Worm (Caenorhabditis elegans) whole organism, L4 larva: ENCODE data around the gene T14E8.2.
A peak's percentile ranks its signal among the peaks of the same experiment; 100 is the strongest.

Experiments used
- F10B5.3 ChIP-seq: sonication (generic microtip); optimal IDR thresholded peaks from 2 replicates; lab custom pipeline; 2016; ENCODE audit warnings: mild to moderate bottlenecking, missing genetic modification characterization, missing compliant biosample characterization
- F26F4.8 ChIP-seq: fragments of 200-800 bp; sonication (Bioruptor generic); conservative IDR thresholded peaks from 2 replicates; pipeline ENCODE4 v1.3.6; 2022; ENCODE audit warnings: missing genetic modification characterization, missing compliant biosample characterization
- R02D3.7 ChIP-seq: fragments of 150-350 bp; sonication (generic microtip); optimal IDR thresholded peaks from 3 replicates; lab custom pipeline; 2014; ENCODE audit warnings: missing biosample characterization, missing genetic modification characterization
- T20F7.1 ChIP-seq: fragments of 200-800 bp; sonication (Bioruptor generic); optimal IDR thresholded peaks from 2 replicates; lab custom pipeline; 2018; ENCODE audit warnings: mild to moderate bottlenecking, missing genetic modification characterization, missing compliant biosample characterization
- Y105C5A.15 ChIP-seq: fragments of 200-800 bp; sonication (Bioruptor generic); IDR thresholded peaks from 2 replicates; pipeline ENCODE4 v1.3.6; 2022; ENCODE audit warnings: missing genetic modification characterization, missing compliant biosample characterization
- ZK337.2 ChIP-seq: fragments of 200-800 bp; sonication (Bioruptor generic); IDR thresholded peaks from 2 replicates; pipeline ENCODE4 v1.3.6; 2022; ENCODE audit warnings: missing genetic modification reagents, missing genetic modification characterization, missing compliant biosample characterization
- aha-1 ChIP-seq: fragments of 150-350 bp; peaks from one replicate; lab custom pipeline; 2014; ENCODE audit warnings: missing biosample characterization, missing genetic modification characterization
- aly-2 ChIP-seq: sonication (generic microtip); optimal IDR thresholded peaks from 2 replicates; lab custom pipeline; 2018; ENCODE audit warnings: missing biosample characterization, missing genetic modification characterization
- ceh-28 ChIP-seq: fragments of 150-350 bp; optimal IDR thresholded peaks from 2 replicates; lab custom pipeline; 2014; ENCODE audit warnings: missing biosample characterization, missing genetic modification reagents, missing genetic modification characterization
- ceh-44 ChIP-seq: fragments of 200-800 bp; sonication (Bioruptor generic); IDR thresholded peaks from 2 replicates; pipeline ENCODE4 v1.3.6; 2022; ENCODE audit warnings: missing genetic modification reagents, missing genetic modification characterization, missing compliant biosample characterization
- daf-16 ChIP-seq, 3 experiments: sonication (generic microtip); optimal IDR thresholded peaks; 2 replicates each; lab custom pipeline; 2016 to 2017; ENCODE audit warnings: missing genetic modification characterization in 3 of 3, missing genetic modification reagents in 3 of 3, mild to moderate bottlenecking in 2 of 3, missing compliant biosample characterization in 2 of 3, missing biosample characterization in 1 of 3, moderate library complexity in 1 of 3
- daf-19 ChIP-seq: fragments of 200-800 bp; sonication (Bioruptor generic); conservative IDR thresholded peaks from 2 replicates; pipeline ENCODE4 v1.3.6; 2022; ENCODE audit warnings: missing genetic modification characterization, missing compliant biosample characterization
- daf-8 ChIP-seq: fragments of 200-800 bp; sonication (Bioruptor generic); IDR thresholded peaks from 2 replicates; pipeline ENCODE4 v1.3.6; 2022; ENCODE audit warnings: missing genetic modification characterization, missing compliant biosample characterization
- dmd-8 ChIP-seq: fragments of 200-800 bp; sonication (Bioruptor generic); IDR thresholded peaks from 2 replicates; pipeline ENCODE4 v1.3.6; 2022; ENCODE audit warnings: missing genetic modification characterization, missing compliant biosample characterization
- dpl-1 ChIP-seq: fragments of 150-350 bp; optimal IDR thresholded peaks from 2 replicates; lab custom pipeline; 2014; ENCODE audit warnings: missing biosample characterization, missing genetic modification reagents, missing genetic modification characterization
- dve-1 ChIP-seq: sonication (generic microtip); optimal IDR thresholded peaks from 2 replicates; lab custom pipeline; 2017; ENCODE audit warnings: antibody characterized with exemption, mild to moderate bottlenecking, missing genetic modification characterization, missing compliant biosample characterization; ENCODE audit not compliant: insufficient read depth
- fkh-10 ChIP-seq: fragments of 150-350 bp; optimal IDR thresholded peaks from 2 replicates; lab custom pipeline; 2014; ENCODE audit warnings: missing biosample characterization, missing genetic modification reagents, missing genetic modification characterization
- gei-8 ChIP-seq: fragments of 200-800 bp; sonication (Bioruptor generic); optimal IDR thresholded peaks from 2 replicates; lab custom pipeline; 2018; ENCODE audit warnings: mild to moderate bottlenecking, missing genetic modification characterization, missing compliant biosample characterization
- hlh-11 ChIP-seq: fragments of 200-800 bp; sonication (Bioruptor generic); optimal IDR thresholded peaks from 2 replicates; lab custom pipeline; 2018; ENCODE audit warnings: mild to moderate bottlenecking, missing genetic modification characterization, missing compliant biosample characterization
- hlh-30 ChIP-seq: sonication (generic microtip); optimal IDR thresholded peaks from 2 replicates; lab custom pipeline; 2017; ENCODE audit warnings: antibody characterized with exemption, mild to moderate bottlenecking, missing genetic modification characterization, missing compliant biosample characterization; ENCODE audit not compliant: insufficient read depth
- hmg-1.1 ChIP-seq: fragments of 200-800 bp; sonication (Bioruptor generic); IDR thresholded peaks from 2 replicates; pipeline ENCODE4 v1.3.6; 2022; ENCODE audit warnings: missing genetic modification reagents, missing genetic modification characterization, missing compliant biosample characterization
- lin-1 ChIP-seq: fragments of 200-800 bp; sonication (Bioruptor generic); IDR thresholded peaks from 2 replicates; pipeline ENCODE4 v1.3.6; 2022; ENCODE audit warnings: missing genetic modification reagents, missing genetic modification characterization, missing compliant biosample characterization
- lin-15B ChIP-seq: fragments of 150-350 bp; sonication (generic microtip); optimal IDR thresholded peaks from 3 replicates; lab custom pipeline; 2014; ENCODE audit warnings: missing biosample characterization, missing genetic modification characterization
- lsy-2 ChIP-seq, 2 experiments: fragments of 150-350 bp in 1 of 2; sonication (generic microtip) in 1 of 2; optimal IDR thresholded peaks; 2 replicates each; lab custom pipeline; 2014 to 2017; ENCODE audit warnings: missing biosample characterization in 2 of 2, missing genetic modification characterization in 2 of 2
- mdl-1 ChIP-seq, 2 experiments: fragments of 150-350 bp in 1 of 2; sonication (generic microtip) in 1 of 2; optimal IDR thresholded peaks; 2 replicates each; lab custom pipeline; 2014 to 2017; ENCODE audit warnings: missing biosample characterization in 2 of 2, missing genetic modification characterization in 2 of 2
- mep-1 ChIP-seq: fragments of 150-350 bp; sonication (generic microtip); optimal IDR thresholded peaks from 3 replicates; lab custom pipeline; 2014; ENCODE audit warnings: missing biosample characterization, missing genetic modification characterization
- mes-2 ChIP-seq: sonication (generic microtip); optimal IDR thresholded peaks from 2 replicates; lab custom pipeline; 2016; ENCODE audit warnings: missing genotype, mild to moderate bottlenecking, missing genetic modification characterization, missing compliant biosample characterization; ENCODE audit not compliant: poor library complexity, severe bottlenecking
- mxl-2 ChIP-seq: fragments of 200-800 bp; sonication (Bioruptor generic); conservative IDR thresholded peaks from 2 replicates; pipeline ENCODE4 v1.3.6; 2022; ENCODE audit warnings: missing genetic modification reagents, missing genetic modification characterization, missing compliant biosample characterization
- nhr-102 ChIP-seq: sonication (generic microtip); optimal IDR thresholded peaks from 2 replicates; lab custom pipeline; 2016; ENCODE audit warnings: mild to moderate bottlenecking, missing genetic modification characterization, moderate library complexity, missing compliant biosample characterization
- nhr-42 ChIP-seq: fragments of 200-800 bp; sonication (Bioruptor generic); IDR thresholded peaks from 2 replicates; pipeline ENCODE4 v1.3.6; 2022; ENCODE audit warnings: missing genetic modification characterization, missing compliant biosample characterization
- pqm-1 ChIP-seq: sonication (generic microtip); optimal IDR thresholded peaks from 2 replicates; lab custom pipeline; 2017; ENCODE audit warnings: missing biosample characterization, missing genetic modification characterization
- rbr-2 ChIP-seq: sonication (generic microtip); optimal IDR thresholded peaks from 2 replicates; lab custom pipeline; 2016; ENCODE audit warnings: missing genotype, missing genetic modification characterization, missing compliant biosample characterization
- sdz-12 ChIP-seq: fragments of 200-800 bp; sonication (Bioruptor generic); optimal IDR thresholded peaks from 2 replicates; lab custom pipeline; 2018; ENCODE audit warnings: mild to moderate bottlenecking, missing genetic modification characterization, missing compliant biosample characterization
- skn-1 ChIP-seq: fragments of 150-350 bp; optimal IDR thresholded peaks from 2 replicates; lab custom pipeline; 2014; ENCODE audit warnings: missing biosample characterization, missing genetic modification characterization
- snpc-1.2 ChIP-seq: fragments of 200-800 bp; sonication (Bioruptor generic); IDR thresholded peaks from 2 replicates; pipeline ENCODE4 v1.3.6; 2022; ENCODE audit warnings: missing genetic modification reagents, missing genetic modification characterization, missing compliant biosample characterization
- snpc-4 ChIP-seq: fragments of 150-350 bp; optimal IDR thresholded peaks from 2 replicates; lab custom pipeline; 2014; ENCODE audit warnings: missing biosample characterization, missing genetic modification characterization
- tag-97 ChIP-seq: fragments of 200-800 bp; sonication (Bioruptor generic); IDR thresholded peaks from 2 replicates; pipeline ENCODE4 v1.3.6; 2022; ENCODE audit warnings: missing genetic modification characterization, missing compliant biosample characterization
- tra-1 ChIP-seq: fragments of 200-800 bp; sonication (Bioruptor generic); IDR thresholded peaks from 2 replicates; pipeline ENCODE4 v1.3.6; 2022; ENCODE audit warnings: missing genetic modification reagents, missing genetic modification characterization, missing compliant biosample characterization
- unc-130 ChIP-seq: sonication (generic microtip); optimal IDR thresholded peaks from 2 replicates; lab custom pipeline; 2016; ENCODE audit warnings: missing genetic modification reagents, missing genetic modification characterization, missing compliant biosample characterization
- unc-39 ChIP-seq: sonication (generic microtip); optimal IDR thresholded peaks from 2 replicates; lab custom pipeline; 2017; ENCODE audit warnings: missing biosample characterization, missing genetic modification characterization
- vab-7 ChIP-seq: fragments of 200-800 bp; sonication (Bioruptor generic); IDR thresholded peaks from 2 replicates; pipeline ENCODE4 v1.3.6; 2022; ENCODE audit warnings: missing genetic modification reagents, missing genetic modification characterization, missing compliant biosample characterization
- zag-1 ChIP-seq: fragments of 150-350 bp; optimal IDR thresholded peaks from 2 replicates; lab custom pipeline; 2014; ENCODE audit warnings: missing biosample characterization, missing genetic modification characterization
- zip-2 ChIP-seq: fragments of 150-350 bp; optimal IDR thresholded peaks from 2 replicates; lab custom pipeline; 2014; ENCODE audit warnings: missing biosample characterization, missing genetic modification characterization
- ztf-7 ChIP-seq: fragments of 150-350 bp; optimal IDR thresholded peaks from 2 replicates; lab custom pipeline; 2014; ENCODE audit warnings: missing biosample characterization, missing genetic modification characterization

T14E8.2 gene

DNA sequence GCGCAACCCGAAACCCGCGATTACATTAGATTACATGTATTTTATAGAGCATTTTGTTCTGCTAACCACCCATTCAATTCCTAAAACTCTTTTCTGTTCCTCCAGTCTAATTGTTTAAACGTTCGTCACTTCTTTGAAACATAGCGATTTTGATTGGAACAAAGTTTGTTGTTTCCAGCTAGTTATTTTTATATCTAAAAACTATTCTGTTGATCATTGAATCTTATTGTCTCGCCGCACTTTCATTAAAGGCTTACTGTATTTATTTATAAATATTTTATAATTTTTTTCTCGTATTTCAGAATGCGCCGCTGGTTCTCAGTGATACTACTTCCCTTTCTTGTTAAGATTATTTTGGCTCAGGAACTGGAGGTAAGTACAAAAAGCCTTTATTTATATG is at the start of gene T14E8.2:
TSS of gene T14E8.2 (plus strand) at position 301 of the 400 bp plus-strand sequence.
- TF ChIP-seq vab-7 (GFP tag; lab: Robert Waterston, UW) (no peak), Y105C5A.15 (GFP tag; lab: Robert Waterston, UW) (no peak), daf-16 (GFP tag; optimal IDR thresholded peaks at IDR 0.05; lab: Kevin White, UChicago) (no peak), daf-16 (tag; optimal IDR thresholded peaks at IDR 0.05; lab: Kevin White, UChicago) (no peak), daf-8 (no peak), snpc-1.2 (GFP tag; lab: Robert Waterston, UW) (no peak), aly-2 (tag; lab: Kevin White, UChicago) (no peak), ZK337.2 (GFP tag; lab: Robert Waterston, UW) (no peak)

DNA sequence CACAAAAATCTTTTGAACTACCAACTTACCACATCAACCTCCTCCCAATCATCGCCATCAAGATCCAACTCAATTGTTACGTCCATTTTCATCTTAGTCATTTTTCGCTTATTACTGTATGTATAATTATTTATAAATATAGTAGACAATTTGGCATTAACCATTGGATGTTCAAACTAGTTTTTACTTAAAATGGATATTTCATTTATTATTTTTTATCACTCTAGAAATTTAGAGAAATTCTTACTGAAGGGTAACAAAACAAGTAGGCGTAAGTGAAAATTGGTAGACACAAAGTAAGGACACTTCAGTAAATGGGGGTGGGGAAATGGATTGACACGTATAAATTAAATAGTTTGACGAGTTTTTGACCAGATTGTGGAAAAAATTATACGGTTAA is 43.1 kb upstream of the T14E8.2 start, which contains the start of gene actl-1:
TSS of gene actl-1 (minus strand) at position 101 of the 400 bp plus-strand sequence.
- TF ChIP-seq F10B5.3 (tag; lab: Kevin White, UChicago) = no peak

DNA sequence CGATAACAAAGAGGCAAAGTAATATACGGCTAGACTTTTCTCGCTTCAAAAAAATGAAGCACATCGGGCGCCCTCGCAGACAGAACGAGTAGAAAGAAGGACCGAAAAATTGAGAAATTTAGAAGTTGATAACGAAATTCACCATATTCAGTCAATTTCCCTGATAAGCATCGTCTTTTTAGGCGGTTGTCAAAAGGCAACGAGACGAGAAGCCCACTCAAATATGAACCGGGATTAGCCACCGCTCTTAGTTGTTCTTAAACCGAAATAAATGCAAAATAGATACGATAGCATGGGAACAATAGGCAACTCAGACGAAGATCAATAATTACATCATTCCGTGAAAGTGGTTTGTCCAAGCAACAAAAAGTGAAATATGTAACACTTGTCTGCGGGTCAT is 39.6 kb upstream of the T14E8.2 start:
- TF ChIP-seq ceh-44 (GFP tag; lab: Robert Waterston, UW) = no peak
- TF ChIP-seq daf-16 (GFP tag; optimal IDR thresholded peaks at IDR 0.05; lab: Kevin White, UChicago) = no peak
- TF ChIP-seq daf-16 (tag; optimal IDR thresholded peaks at IDR 0.05; lab: Kevin White, UChicago) = peak; percentile 48
- TF ChIP-seq ztf-7 (tag; lab: Kevin White, UChicago) = peak; percentile 15
- no peak for TF ChIP-seq hlh-30
- peak; percentile 57 for TF ChIP-seq dve-1
- no peak for TF ChIP-seq unc-130 (GFP tag; lab: Kevin White, UChicago)
- TF ChIP-seq gei-8 (GFP tag; lab: Kevin White, UChicago) = no peak
- TF ChIP-seq zag-1 (tag; lab: Kevin White, UChicago) = no peak
- TF ChIP-seq tra-1 = no peak
- TF ChIP-seq pqm-1 (tag; lab: Kevin White, UChicago) = peak; percentile 59

DNA sequence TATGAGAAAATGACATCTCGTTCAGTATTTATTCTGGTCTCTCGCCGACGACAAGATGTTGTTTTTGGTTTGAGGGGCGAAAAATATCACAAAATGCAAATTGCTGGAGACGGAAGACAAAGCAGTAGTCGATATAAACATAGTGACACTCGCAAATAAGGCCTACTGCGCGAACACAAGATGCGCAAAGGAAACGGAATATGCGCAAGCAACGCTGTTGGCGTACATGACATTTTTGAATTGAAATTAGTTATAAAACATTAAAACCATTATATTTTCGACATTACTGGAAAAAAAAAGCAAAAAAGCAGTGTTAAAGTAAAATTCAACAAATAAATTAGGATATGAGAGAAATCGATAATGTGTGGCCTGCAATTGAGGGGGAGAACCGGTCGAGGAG is 37.8 kb upstream of the T14E8.2 start, which contains the start of gene cdf-1:
TSS of gene cdf-1 (minus strand) at position 136 of the 400 bp plus-strand sequence.
- TF ChIP-seq hmg-1.1 (GFP tag; lab: Robert Waterston, UW) (0 out of 2 replicates have a peak, but pooled peaks have one; percentile 28), lsy-2 (tag; optimal IDR thresholded peaks at IDR 0.05; lab: Kevin White, UChicago) (peak in 1 of 2 experiments; percentile 32), mxl-2 (no peak), skn-1 (tag; lab: Kevin White, UChicago) (no peak), nhr-102 (tag; lab: Kevin White, UChicago) (no peak), sdz-12 (GFP tag; lab: Kevin White, UChicago) (no peak), mes-2 (tag; lab: Kevin White, UChicago) (peak; percentile 48), lin-1 (GFP tag; lab: Robert Waterston, UW) (no peak), dpl-1 (GFP tag; lab: Kevin White, UChicago) (peak; percentile 13), mep-1 (peak; percentile 5), unc-39 (tag; lab: Kevin White, UChicago) (no peak), ceh-28 (peak; percentile 9), aha-1 (tag; lab: Kevin White, UChicago) (peak; percentile 40), rbr-2 (tag; lab: Kevin White, UChicago) (peak; percentile 18), daf-19 (GFP tag; lab: Robert Waterston, UW) (no peak)

DNA sequence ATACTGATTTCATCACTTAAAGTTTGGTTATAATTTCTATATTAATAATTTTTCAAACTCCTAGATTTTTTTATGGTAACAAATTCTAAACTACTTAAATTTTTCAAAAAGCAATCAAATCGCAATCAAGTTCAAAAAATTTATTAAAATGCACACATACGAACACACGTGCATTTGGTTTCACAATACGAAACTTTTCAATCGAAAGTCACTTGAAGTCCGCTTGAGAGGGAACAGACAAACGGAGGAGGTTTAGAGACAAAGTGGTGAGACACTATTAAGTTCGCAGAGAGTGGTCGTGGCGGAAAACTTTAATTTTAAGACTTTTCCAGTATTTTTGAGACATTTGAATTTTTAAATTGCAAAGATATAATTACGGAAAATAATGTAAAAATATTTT is 37.1 kb upstream of the T14E8.2 start, which contains the start of gene glr-8:
TSS of gene glr-8 (plus strand) at position 319 of the 400 bp plus-strand sequence.
- TF ChIP-seq daf-16 (GFP tag; optimal IDR thresholded peaks at IDR 0.05; lab: Kevin White, UChicago) (no peak), daf-16 (tag; optimal IDR thresholded peaks at IDR 0.05; lab: Kevin White, UChicago) (peak; percentile 19), zip-2 (no peak), nhr-42 (no peak), tag-97 (GFP tag; lab: Robert Waterston, UW) (no peak), mdl-1 (tag; optimal IDR thresholded peaks at IDR 0.05; lab: Kevin White, UChicago) (peak in 1 of 2 experiments; percentile 5), hlh-11 (tag; lab: Kevin White, UChicago) (no peak), snpc-1.2 (GFP tag; lab: Robert Waterston, UW) (no peak), R02D3.7 (tag; lab: Kevin White, UChicago) (no peak), T20F7.1 (GFP tag; lab: Kevin White, UChicago) (no peak), dmd-8 (no peak), ceh-28 (no peak), fkh-10 (GFP tag; lab: Kevin White, UChicago) (no peak), snpc-4 (tag; lab: Kevin White, UChicago) (no peak), F26F4.8 (GFP tag; lab: Robert Waterston, UW) (no peak), dve-1 (peak; percentile 35), daf-19 (GFP tag; lab: Robert Waterston, UW) (no peak), aly-2 (tag; lab: Kevin White, UChicago) (no peak), lin-15B (tag; lab: Kevin White, UChicago) (no peak)
